Worm (Caenorhabditis elegans) whole organism, L4/young adult: Measurements from ENCODE around the gene F10G7.12.

ENCODE experiments used
- W03F9.2 ChIP-seq: fragments of 150-350 bp; optimal IDR thresholded peaks from 2 replicates; lab custom pipeline; 2014; ENCODE audit warnings: missing biosample characterization, missing genetic modification characterization
- dao-5 ChIP-seq: sonication (generic microtip); optimal IDR thresholded peaks from 2 replicates; lab custom pipeline; 2016; ENCODE audit warnings: missing genotype, missing genetic modification characterization, moderate library complexity, missing compliant biosample characterization
- him-1 ChIP-seq: sonication (generic microtip); optimal IDR thresholded peaks from 2 replicates; lab custom pipeline; 2016; ENCODE audit warnings: missing genotype, missing genetic modification reagents, missing genetic modification characterization, missing compliant biosample characterization

DNA sequence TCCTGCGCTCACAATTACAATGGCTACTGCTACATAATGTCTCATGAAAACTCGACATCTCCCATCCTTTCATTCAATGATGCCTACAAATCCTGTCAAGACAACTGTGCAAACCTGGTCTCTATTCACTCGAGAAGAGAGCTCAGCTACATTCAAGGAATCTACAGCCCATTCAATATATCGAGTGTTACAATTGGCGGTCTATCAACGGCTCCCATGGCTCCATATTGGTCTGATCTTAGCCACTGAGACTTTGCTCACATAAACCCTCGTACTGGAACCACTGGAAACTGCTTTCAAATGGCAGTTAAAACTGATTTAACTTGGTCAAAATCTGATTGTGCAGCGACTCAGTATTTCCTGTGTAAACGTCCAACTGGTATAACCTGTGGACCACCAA is 14.1 kb upstream of the F10G7.12 start, which contains the start of gene T05A7.3:
- no peak for TF ChIP-seq him-1 (tag; lab: Kevin White, UChicago)
- TF ChIP-seq dao-5 (tag; lab: Kevin White, UChicago): no peak
- TF ChIP-seq W03F9.2 (tag; lab: Kevin White, UChicago): no peak
